Worm (Caenorhabditis elegans): ENCODE measurements around the gene Y57G11C.1144.
"Not testable (repeated sequence)": the region's sequence is repeated elsewhere in the genome, so short reads cannot be mapped to it uniquely, and the experiment has no call there.

The Y57G11C.1144 gene

ce11 chrIV:14932640-14933039, 4.5 kb upstream of the Y57G11C.1144 start, which contains the start of gene Y57G11C.1131:
Gene Y57G11C.1131 (plus strand): TSS chrIV:14932972.
- no peak for TF ChIP-seq ztf-29 (GFP tag; IDR thresholded peaks at IDR 0.05)
- TF ChIP-seq med-1 (GFP tag; optimal IDR thresholded peaks at IDR 0.05; ENCODE audit: insufficient read depth), result no peak
- TF ChIP-seq klf-2 (GFP tag; conservative IDR thresholded peaks at IDR 0.05), result no peak
- no peak for TF ChIP-seq ztf-23 (GFP tag; IDR thresholded peaks at IDR 0.05)
- no peak for TF ChIP-seq flt-1 (GFP tag; IDR thresholded peaks at IDR 0.05)
- TF ChIP-seq ref-1 (GFP tag; conservative IDR thresholded peaks at IDR 0.05), result no peak
- no peak for TF ChIP-seq cog-1 (tag; optimal IDR thresholded peaks at IDR 0.05)
- no peak for TF ChIP-seq T22C8.4 (GFP tag; IDR thresholded peaks at IDR 0.05)

ce11 chrIV:14938596-14938995, 1.5 kb downstream of the Y57G11C.1144 start, which contains the start of gene Y57G11C.30:
Gene Y57G11C.30 (plus strand): TSS chrIV:14938896.
- TF ChIP-seq T22C8.4 (GFP tag; IDR thresholded peaks at IDR 0.05); cog-1 (tag; optimal IDR thresholded peaks at IDR 0.05); klf-2 (GFP tag; conservative IDR thresholded peaks at IDR 0.05): not testable (repeated sequence)

- TF ChIP-seq cog-1 (tag; optimal IDR thresholded peaks at IDR 0.05) (no peak), klf-2 (GFP tag; conservative IDR thresholded peaks at IDR 0.05) (no peak), ztf-23 (GFP tag; IDR thresholded peaks at IDR 0.05) (no peak), T22C8.4 (GFP tag; IDR thresholded peaks at IDR 0.05) (no peak), med-1 (GFP tag; optimal IDR thresholded peaks at IDR 0.05; ENCODE audit: insufficient read depth) (no peak), tab-1 (GFP tag; IDR thresholded peaks at IDR 0.05) (no peak), ztf-29 (GFP tag; IDR thresholded peaks at IDR 0.05) (no peak), ref-1 (GFP tag; conservative IDR thresholded peaks at IDR 0.05) (no peak), flt-1 (GFP tag; IDR thresholded peaks at IDR 0.05) (no peak)
Observed at ce11 chrIV:14944234-14944633, 7.1 kb downstream of the Y57G11C.1144 start, which contains the start of gene Y57G11C.48. Gene Y57G11C.48 (minus strand): TSS chrIV:14944334.

ce11 chrIV:14949048-14949447, 11.9 kb downstream of the Y57G11C.1144 start:
- no peak for TF ChIP-seq ref-1 (GFP tag; conservative IDR thresholded peaks at IDR 0.05)

ce11 chrIV:14950468-14950867, 13.4 kb downstream of the Y57G11C.1144 start, which contains the start of gene Y41E3.22:
Gene Y41E3.22 (plus strand): TSS chrIV:14950710.
- TF ChIP-seq cog-1 (tag; optimal IDR thresholded peaks at IDR 0.05), result no peak

- no peak for TF ChIP-seq tab-1 (GFP tag; IDR thresholded peaks at IDR 0.05)
- no peak for TF ChIP-seq flt-1 (GFP tag; IDR thresholded peaks at IDR 0.05)
- TF ChIP-seq klf-2 (GFP tag; conservative IDR thresholded peaks at IDR 0.05), result no peak
- no peak for TF ChIP-seq med-1 (GFP tag; optimal IDR thresholded peaks at IDR 0.05; ENCODE audit: insufficient read depth)
- TF ChIP-seq ref-1 (GFP tag; conservative IDR thresholded peaks at IDR 0.05), result no peak
- no peak for TF ChIP-seq ztf-23 (GFP tag; IDR thresholded peaks at IDR 0.05)
- TF ChIP-seq cog-1 (tag; optimal IDR thresholded peaks at IDR 0.05), result no peak
- no peak for TF ChIP-seq T22C8.4 (GFP tag; IDR thresholded peaks at IDR 0.05)
- no peak for TF ChIP-seq ztf-29 (GFP tag; IDR thresholded peaks at IDR 0.05)
Observed at ce11 chrIV:14953802-14954201, 16.7 kb downstream of the Y57G11C.1144 start.

- TF ChIP-seq ztf-29 (GFP tag; IDR thresholded peaks at IDR 0.05), result no peak
- TF ChIP-seq med-1 (GFP tag; optimal IDR thresholded peaks at IDR 0.05; ENCODE audit: insufficient read depth), result no peak
- no peak for TF ChIP-seq T22C8.4 (GFP tag; IDR thresholded peaks at IDR 0.05)
- no peak for TF ChIP-seq ref-1 (GFP tag; conservative IDR thresholded peaks at IDR 0.05)
- TF ChIP-seq cog-1 (tag; optimal IDR thresholded peaks at IDR 0.05), result no peak
- TF ChIP-seq flt-1 (GFP tag; IDR thresholded peaks at IDR 0.05), result no peak
- TF ChIP-seq ztf-23 (GFP tag; IDR thresholded peaks at IDR 0.05), result no peak
- no peak for TF ChIP-seq klf-2 (GFP tag; conservative IDR thresholded peaks at IDR 0.05)
- no peak for TF ChIP-seq tab-1 (GFP tag; IDR thresholded peaks at IDR 0.05)
Observed at ce11 chrIV:14954842-14955241, 17.7 kb downstream of the Y57G11C.1144 start.

- no peak for TF ChIP-seq ztf-23 (GFP tag; IDR thresholded peaks at IDR 0.05)
- no peak for TF ChIP-seq tab-1 (GFP tag; IDR thresholded peaks at IDR 0.05)
- no peak for TF ChIP-seq flt-1 (GFP tag; IDR thresholded peaks at IDR 0.05)
- TF ChIP-seq T22C8.4 (GFP tag; IDR thresholded peaks at IDR 0.05), result no peak
- TF ChIP-seq klf-2 (GFP tag; conservative IDR thresholded peaks at IDR 0.05), result no peak
- no peak for TF ChIP-seq med-1 (GFP tag; optimal IDR thresholded peaks at IDR 0.05; ENCODE audit: insufficient read depth)
- no peak for TF ChIP-seq ztf-29 (GFP tag; IDR thresholded peaks at IDR 0.05)
- TF ChIP-seq cog-1 (tag; optimal IDR thresholded peaks at IDR 0.05), result no peak
- TF ChIP-seq ref-1 (GFP tag; conservative IDR thresholded peaks at IDR 0.05), result no peak
Observed at ce11 chrIV:14956693-14957281, 19.7 kb downstream of the Y57G11C.1144 start.

- TF ChIP-seq ref-1 (GFP tag; conservative IDR thresholded peaks at IDR 0.05) (no peak), T22C8.4 (GFP tag; IDR thresholded peaks at IDR 0.05) (no peak), ztf-23 (GFP tag; IDR thresholded peaks at IDR 0.05) (no peak), cog-1 (tag; optimal IDR thresholded peaks at IDR 0.05) (no peak), klf-2 (GFP tag; conservative IDR thresholded peaks at IDR 0.05) (no peak), tab-1 (GFP tag; IDR thresholded peaks at IDR 0.05) (no peak), flt-1 (GFP tag; IDR thresholded peaks at IDR 0.05) (no peak), med-1 (GFP tag; optimal IDR thresholded peaks at IDR 0.05; ENCODE audit: insufficient read depth) (no peak), ztf-29 (GFP tag; IDR thresholded peaks at IDR 0.05) (no peak)
Observed at ce11 chrIV:14958551-14958950, 21.4 kb downstream of the Y57G11C.1144 start, which contains the start of gene Y41E3.1. Gene Y41E3.1 (minus strand): TSS chrIV:14958874.

- TF ChIP-seq med-1 (GFP tag; optimal IDR thresholded peaks at IDR 0.05; ENCODE audit: insufficient read depth) (no peak), ztf-29 (GFP tag; IDR thresholded peaks at IDR 0.05) (no peak), ref-1 (GFP tag; conservative IDR thresholded peaks at IDR 0.05) (no peak), tab-1 (GFP tag; IDR thresholded peaks at IDR 0.05) (no peak), T22C8.4 (GFP tag; IDR thresholded peaks at IDR 0.05) (no peak), cog-1 (tag; optimal IDR thresholded peaks at IDR 0.05) (no peak), klf-2 (GFP tag; conservative IDR thresholded peaks at IDR 0.05) (no peak), flt-1 (GFP tag; IDR thresholded peaks at IDR 0.05) (no peak)
Observed at ce11 chrIV:14959375-14959774, 22.3 kb downstream of the Y57G11C.1144 start.

All from whole organism, midembryonic.